Worm (Caenorhabditis elegans) whole organism, L1 larva: ENCODE results near the gene gpa-7.

Source experiments
- ceh-82 ChIP-seq, 3 experiments: fragments of 150-350 bp in 1 of 3; sonication (generic microtip) in 2 of 3; optimal IDR thresholded peaks; 2 replicates each; lab custom pipeline; 2014 to 2017; ENCODE audit warnings: missing biosample characterization in 3 of 3, missing genetic modification characterization in 3 of 3
- dpl-1 ChIP-seq, 3 experiments: fragments of 150-350 bp in 2 of 3; sonication (generic microtip) in 1 of 3; optimal IDR thresholded peaks; 2 replicates each; lab custom pipeline; 2014 to 2017; ENCODE audit warnings: missing biosample characterization in 3 of 3, missing genetic modification characterization in 3 of 3, missing genetic modification reagents in 3 of 3
- fos-1 ChIP-seq: fragments of 150-350 bp; optimal IDR thresholded peaks from 2 replicates; lab custom pipeline; 2014; ENCODE audit warnings: missing biosample characterization, missing genetic modification characterization
- lin-39 ChIP-seq: fragments of 150-350 bp; optimal IDR thresholded peaks from 2 replicates; lab custom pipeline; 2014; ENCODE audit warnings: missing biosample characterization, missing genetic modification reagents, missing genetic modification characterization
- nhr-77 ChIP-seq: fragments of 150-350 bp; optimal IDR thresholded peaks from 2 replicates; lab custom pipeline; 2014; ENCODE audit warnings: missing biosample characterization, missing genetic modification characterization
- unc-62 ChIP-seq: fragments of 150-350 bp; optimal IDR thresholded peaks from 2 replicates; lab custom pipeline; 2014; ENCODE audit warnings: missing biosample characterization, missing genetic modification reagents, missing genetic modification characterization

- no peak for TF ChIP-seq fos-1 (tag; lab: Kevin White, UChicago)
- no peak for TF ChIP-seq lin-39 (tag; lab: Kevin White, UChicago)
- TF ChIP-seq nhr-77 (tag; lab: Kevin White, UChicago) = no peak
- TF ChIP-seq ceh-82 (tag; optimal IDR thresholded peaks at IDR 0.05; lab: Kevin White, UChicago) = no peak
- TF ChIP-seq dpl-1 (GFP tag; optimal IDR thresholded peaks at IDR 0.05; lab: Kevin White, UChicago) = no peak
- no peak for TF ChIP-seq unc-62
These were observed 15.5 kb upstream of the gpa-7 start, which contains the start of gene R10H10.3 for ce11 chrIV:10388263-10388662.
